Worm (Caenorhabditis elegans): ENCODE data around the gene pph-2.

- TF ChIP-seq blmp-1 (tag; optimal IDR thresholded peaks at IDR 0.05) (no peak), pqm-1 (tag; optimal IDR thresholded peaks at IDR 0.05) (no peak), ama-1 (optimal IDR thresholded peaks at IDR 0.05) (no peak), elt-2 (tag; optimal IDR thresholded peaks at IDR 0.05) (no peak), ztf-11 (tag; optimal IDR thresholded peaks at IDR 0.05) (no peak), aly-2 (tag; optimal IDR thresholded peaks at IDR 0.05) (no peak), sox-4 (tag; optimal IDR thresholded peaks at IDR 0.05) (no peak), irx-1 (tag; optimal IDR thresholded peaks at IDR 0.05) (no peak), Y116A8C.19 (tag; optimal IDR thresholded peaks at IDR 0.05; ENCODE audit: borderline replicate concordance) (no peak), dpl-1 (GFP tag; optimal IDR thresholded peaks at IDR 0.05) (no peak)
Observed at ce11 chrIV:11925346-11926075, 47.9 kb upstream of the pph-2 start, which contains the start of the genes srlf-33 and srlf-32.

Measured in whole organism, L1 larva.